Worm (Caenorhabditis elegans) whole organism, L1 larva: ENCODE data around the gene str-66.

Experiments
- C04F5.9 ChIP-seq: sonication (generic microtip); optimal IDR thresholded peaks from 2 replicates; lab custom pipeline; 2016; ENCODE audit warnings: missing genetic modification characterization, missing compliant biosample characterization
- C16A3.4 ChIP-seq: fragments of 150-350 bp; optimal IDR thresholded peaks from 2 replicates; lab custom pipeline; 2014; ENCODE audit warnings: missing biosample characterization, missing genetic modification characterization
- F16B12.6 ChIP-seq: fragments of 150-350 bp; optimal IDR thresholded peaks from 2 replicates; lab custom pipeline; 2014; ENCODE audit warnings: missing biosample characterization, missing genetic modification characterization
- Y116A8C.19 ChIP-seq: sonication (generic microtip); optimal IDR thresholded peaks from 2 replicates; lab custom pipeline; 2016; ENCODE audit warnings: missing compliant biosample characterization, missing genetic modification characterization, borderline replicate concordance
- aha-1 ChIP-seq: fragments of 150-350 bp; optimal IDR thresholded peaks from 2 replicates; lab custom pipeline; 2014; ENCODE audit warnings: missing biosample characterization, missing genetic modification characterization
- aly-2 ChIP-seq: fragments of 150-350 bp; optimal IDR thresholded peaks from 2 replicates; lab custom pipeline; 2014; ENCODE audit warnings: missing biosample characterization, missing genetic modification characterization
- ama-1 ChIP-seq: fragments of 150-350 bp; optimal IDR thresholded peaks from 2 replicates; lab custom pipeline; 2014
- ceh-8 ChIP-seq: fragments of 200-800 bp; sonication (Bioruptor generic); optimal IDR thresholded peaks from 2 replicates; lab custom pipeline; 2018; ENCODE audit warnings: mild to moderate bottlenecking, missing genetic modification characterization, moderate library complexity, missing compliant biosample characterization
- ceh-82 ChIP-seq, 3 experiments: fragments of 150-350 bp in 1 of 3; sonication (generic microtip) in 2 of 3; optimal IDR thresholded peaks; 2 replicates each; lab custom pipeline; 2014 to 2017; ENCODE audit warnings: missing biosample characterization in 3 of 3, missing genetic modification characterization in 3 of 3
- ceh-90 ChIP-seq: sonication (generic microtip); optimal IDR thresholded peaks from 2 replicates; lab custom pipeline; 2016; ENCODE audit warnings: missing genetic modification characterization, missing compliant biosample characterization
- ces-1 ChIP-seq: fragments of 150-350 bp; optimal IDR thresholded peaks from 2 replicates; lab custom pipeline; 2014; ENCODE audit warnings: missing biosample characterization, missing genetic modification reagents, missing genetic modification characterization
- dsc-1 ChIP-seq: sonication (generic microtip); optimal IDR thresholded peaks from 2 replicates; lab custom pipeline; 2016; ENCODE audit warnings: mild to moderate bottlenecking, missing genetic modification characterization, missing compliant biosample characterization
- efl-1 ChIP-seq, 4 experiments: fragments of 150-350 bp; optimal IDR thresholded peaks in 3 of 4; peaks in 1 of 4; 1 replicate in 1 of 4; 2 replicates in 3 of 4; lab custom pipeline; 2014; ENCODE audit warnings: missing biosample characterization in 2 of 4, missing genetic modification characterization in 2 of 4, missing genetic modification reagents in 2 of 4
- efl-3 ChIP-seq: fragments of 200-800 bp; sonication (Bioruptor generic); optimal IDR thresholded peaks from 2 replicates; lab custom pipeline; 2018; ENCODE audit warnings: mild to moderate bottlenecking, missing genetic modification characterization, missing compliant biosample characterization
- egl-13 ChIP-seq: sonication (generic microtip); optimal IDR thresholded peaks from 2 replicates; lab custom pipeline; 2016; ENCODE audit warnings: missing genotype, missing genetic modification reagents, missing genetic modification characterization, missing compliant biosample characterization
- egl-27 ChIP-seq, 2 experiments: fragments of 150-350 bp in 1 of 2; sonication (generic microtip); optimal IDR thresholded peaks; 3 replicates each; lab custom pipeline; 2017 to 2018; ENCODE audit warnings: missing biosample characterization in 2 of 2, missing genetic modification characterization in 2 of 2, missing genetic modification reagents in 2 of 2
- elt-2 ChIP-seq: sonication (generic microtip); optimal IDR thresholded peaks from 2 replicates; lab custom pipeline; 2016; ENCODE audit warnings: missing genetic modification characterization, mild to moderate bottlenecking, inconsistent platforms, missing compliant biosample characterization, missing genetic modification reagents
- fos-1 ChIP-seq: fragments of 150-350 bp; optimal IDR thresholded peaks from 2 replicates; lab custom pipeline; 2014; ENCODE audit warnings: missing biosample characterization, missing genetic modification characterization
- grh-1 ChIP-seq: fragments of 200-800 bp; sonication (Bioruptor generic); IDR thresholded peaks from 2 replicates; pipeline ENCODE4 v1.3.6; 2022; ENCODE audit warnings: missing genetic modification reagents, missing genetic modification characterization, missing compliant biosample characterization
- hlh-4 ChIP-seq: sonication (generic microtip); optimal IDR thresholded peaks from 2 replicates; lab custom pipeline; 2016; ENCODE audit warnings: mild to moderate bottlenecking, missing genetic modification characterization, missing compliant biosample characterization
- hpl-2 ChIP-seq: fragments of 150-350 bp; optimal IDR thresholded peaks from 2 replicates; lab custom pipeline; 2014; ENCODE audit warnings: missing biosample characterization, missing genetic modification reagents, missing genetic modification characterization
- lin-15B ChIP-seq: fragments of 150-350 bp; sonication (generic microtip); optimal IDR thresholded peaks from 3 replicates; lab custom pipeline; 2014; ENCODE audit warnings: missing biosample characterization, missing genetic modification characterization
- mab-9 ChIP-seq: fragments of 200-800 bp; sonication (Bioruptor generic); IDR thresholded peaks from 2 replicates; pipeline ENCODE4 v1.3.6; 2022; ENCODE audit warnings: missing genetic modification reagents, missing genetic modification characterization, missing compliant biosample characterization
- mdl-1 ChIP-seq, 2 experiments: fragments of 150-350 bp; optimal IDR thresholded peaks; 2 replicates each; lab custom pipeline; 2014 to 2017; ENCODE audit warnings: missing biosample characterization in 2 of 2, missing genetic modification characterization in 2 of 2, inconsistent platforms in 1 of 2
- mep-1 ChIP-seq: fragments of 150-350 bp; optimal IDR thresholded peaks from 2 replicates; lab custom pipeline; 2014; ENCODE audit warnings: missing biosample characterization, missing genetic modification characterization
- nhr-12 ChIP-seq: sonication (generic microtip); optimal IDR thresholded peaks from 2 replicates; lab custom pipeline; 2017; ENCODE audit warnings: missing biosample characterization, missing genetic modification characterization
- nhr-28 ChIP-seq: fragments of 150-350 bp; optimal IDR thresholded peaks from 2 replicates; lab custom pipeline; 2014; ENCODE audit warnings: missing biosample characterization, missing genetic modification characterization
- nhr-47 ChIP-seq: sonication (generic microtip); optimal IDR thresholded peaks from 2 replicates; lab custom pipeline; 2016; ENCODE audit warnings: mild to moderate bottlenecking, missing genetic modification characterization, moderate library complexity, missing compliant biosample characterization
- nhr-71 ChIP-seq: sonication (generic microtip); optimal IDR thresholded peaks from 2 replicates; lab custom pipeline; 2016; ENCODE audit warnings: mild to moderate bottlenecking, missing genetic modification characterization, moderate library complexity, missing compliant biosample characterization
- nhr-76 ChIP-seq: sonication (generic microtip); optimal IDR thresholded peaks from 2 replicates; lab custom pipeline; 2017; ENCODE audit warnings: missing biosample characterization, missing genetic modification characterization
- nhr-77 ChIP-seq: fragments of 150-350 bp; optimal IDR thresholded peaks from 2 replicates; lab custom pipeline; 2014; ENCODE audit warnings: missing biosample characterization, missing genetic modification characterization
- nhr-90 ChIP-seq: sonication (generic microtip); optimal IDR thresholded peaks from 2 replicates; lab custom pipeline; 2016; ENCODE audit warnings: mild to moderate bottlenecking, missing genetic modification characterization, missing compliant biosample characterization; ENCODE audit not compliant: poor library complexity
- pag-3 ChIP-seq: sonication (generic microtip); optimal IDR thresholded peaks from 2 replicates; lab custom pipeline; 2017; ENCODE audit warnings: missing genetic modification characterization, mild to moderate bottlenecking, missing compliant biosample characterization, antibody characterized with exemption, borderline replicate concordance; ENCODE audit not compliant: insufficient read depth
- pax-3 ChIP-seq: fragments of 200-800 bp; sonication (Bioruptor generic); optimal IDR thresholded peaks from 2 replicates; lab custom pipeline; 2018; ENCODE audit warnings: mild to moderate bottlenecking, missing genetic modification characterization, moderate library complexity, missing compliant biosample characterization
- sox-4 ChIP-seq: sonication (generic microtip); optimal IDR thresholded peaks from 2 replicates; lab custom pipeline; 2016; ENCODE audit warnings: missing genetic modification characterization, missing compliant biosample characterization
- sptf-1 ChIP-seq: fragments of 150-350 bp; optimal IDR thresholded peaks from 2 replicates; lab custom pipeline; 2014; ENCODE audit warnings: missing biosample characterization, missing genetic modification characterization
- tbx-2 ChIP-seq: sonication (generic microtip); optimal IDR thresholded peaks from 2 replicates; lab custom pipeline; 2016; ENCODE audit warnings: missing genetic modification characterization, missing compliant biosample characterization
- unc-130 ChIP-seq: fragments of 150-350 bp; optimal IDR thresholded peaks from 2 replicates; lab custom pipeline; 2017; ENCODE audit warnings: missing biosample characterization, missing genetic modification characterization, inconsistent platforms
- unc-86 ChIP-seq: sonication (generic microtip); optimal IDR thresholded peaks from 2 replicates; lab custom pipeline; 2016; ENCODE audit warnings: missing genetic modification characterization, missing compliant biosample characterization
- unc-98 ChIP-seq: fragments of 200-800 bp; sonication (Bioruptor generic); IDR thresholded peaks from 2 replicates; pipeline ENCODE4 v1.3.6; 2022; ENCODE audit warnings: missing genetic modification characterization, missing compliant biosample characterization
- vab-15 ChIP-seq: sonication (generic microtip); optimal IDR thresholded peaks from 2 replicates; lab custom pipeline; 2017; ENCODE audit warnings: missing genotype, mild to moderate bottlenecking, missing genetic modification characterization, missing compliant biosample characterization
- zag-1 ChIP-seq: fragments of 150-350 bp; optimal IDR thresholded peaks from 2 replicates; lab custom pipeline; 2014; ENCODE audit warnings: missing biosample characterization, missing genetic modification characterization
- zip-4 ChIP-seq: fragments of 200-800 bp; sonication (Bioruptor generic); optimal IDR thresholded peaks from 2 replicates; lab custom pipeline; 2018; ENCODE audit warnings: mild to moderate bottlenecking, missing genetic modification characterization, moderate library complexity, missing compliant biosample characterization
- ztf-11 ChIP-seq, 2 experiments: sonication (generic microtip); optimal IDR thresholded peaks; 2 replicates each; lab custom pipeline; 2016 to 2017; ENCODE audit warnings: missing genetic modification characterization in 2 of 2, missing biosample characterization in 1 of 2, missing compliant biosample characterization in 1 of 2

The str-66 gene

DNA sequence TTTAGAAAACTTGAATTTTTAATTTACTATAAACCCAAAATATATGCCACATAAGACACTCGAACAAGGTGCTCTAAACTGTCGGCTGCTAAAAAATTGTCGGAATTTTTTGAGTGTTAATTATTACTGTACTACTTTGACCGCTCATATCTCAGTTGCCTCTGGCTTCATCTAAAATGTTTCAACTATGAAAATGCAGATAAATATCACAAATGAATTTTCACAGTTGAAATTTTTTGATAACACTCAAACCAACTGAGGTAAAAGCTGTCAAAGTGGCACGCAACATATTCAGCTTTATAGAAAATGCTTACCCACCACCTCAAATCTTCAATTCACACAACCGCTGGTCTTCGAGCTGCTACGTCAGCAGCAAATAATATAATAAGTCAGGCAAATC is 15.3 kb downstream of the str-66 start, which contains the start of gene acs-21:
TSS of gene acs-21 (plus strand) at position 301 of the 400 bp plus-strand sequence.
- no peak for TF ChIP-seq unc-86 (tag; lab: Kevin White, UChicago)
- no peak for TF ChIP-seq mdl-1 (tag; optimal IDR thresholded peaks at IDR 0.05; lab: Kevin White, UChicago)
- no peak for TF ChIP-seq mep-1 (tag; lab: Kevin White, UChicago)

DNA sequence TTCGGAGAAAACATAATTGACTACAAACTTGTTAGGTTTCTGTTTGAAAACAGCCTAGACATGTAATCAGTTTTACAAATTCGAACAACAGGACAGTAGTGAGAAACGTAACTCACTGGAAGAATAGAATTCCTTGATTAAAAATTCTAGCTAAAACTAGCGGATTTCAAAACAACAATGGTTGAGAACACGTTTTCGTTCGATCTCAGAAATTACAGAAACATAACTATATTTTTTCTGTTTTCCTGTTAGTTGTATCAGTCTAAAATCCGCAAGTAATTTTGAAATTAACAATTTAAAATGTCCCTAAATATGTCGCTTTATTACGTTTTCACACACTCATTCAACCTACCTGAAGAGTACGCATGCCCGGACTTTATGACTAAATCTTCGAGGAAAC is 17.8 kb downstream of the str-66 start, which contains the start of gene srt-8:
TSS of gene srt-8 (plus strand) at position 301 of the 400 bp plus-strand sequence.
- TF ChIP-seq nhr-12 (tag; lab: Kevin White, UChicago) (no peak), ceh-8 (no peak), pax-3 (no peak), lin-15B (tag; lab: Kevin White, UChicago) (no peak), F16B12.6 (tag; lab: Kevin White, UChicago) (no peak), Y116A8C.19 (tag; lab: Kevin White, UChicago) (no peak), egl-13 (tag; lab: Kevin White, UChicago) (no peak), elt-2 (tag; lab: Kevin White, UChicago) (no peak), ama-1 (lab: Kevin White, UChicago) (no peak), sptf-1 (tag; lab: Kevin White, UChicago) (no peak), unc-130 (tag; lab: Kevin White, UChicago) (no peak), efl-3 (no peak), nhr-76 (tag; lab: Kevin White, UChicago) (no peak), C16A3.4 (tag; lab: Kevin White, UChicago) (no peak), fos-1 (tag; lab: Kevin White, UChicago) (no peak), hlh-4 (no peak)

ce11 chrV:3081471-3081870 is 22.6 kb downstream of the str-66 start, which contains the start of gene srt-7:
Gene srt-7, plus strand, starts transcription at chrV:3081771.
- no peak for TF ChIP-seq ceh-82 (tag; optimal IDR thresholded peaks at IDR 0.05; lab: Kevin White, UChicago)
- TF ChIP-seq pag-3 (tag; lab: Kevin White, UChicago), result no peak
- TF ChIP-seq nhr-28 (tag; lab: Kevin White, UChicago), result no peak
- TF ChIP-seq vab-15 (tag; lab: Kevin White, UChicago), result no peak
- no peak for TF ChIP-seq zip-4
- no peak for TF ChIP-seq nhr-71
- no peak for TF ChIP-seq aha-1
- no peak for TF ChIP-seq C04F5.9
- no peak for TF ChIP-seq nhr-12 (tag; lab: Kevin White, UChicago)
- no peak for TF ChIP-seq grh-1
- TF ChIP-seq ztf-11 (tag; optimal IDR thresholded peaks at IDR 0.05; lab: Kevin White, UChicago), result no peak
- TF ChIP-seq ceh-90 (tag; lab: Kevin White, UChicago), result no peak
- TF ChIP-seq unc-98 (GFP tag; lab: Robert Waterston, UW), result no peak
- TF ChIP-seq nhr-77 (tag; lab: Kevin White, UChicago), result no peak
- TF ChIP-seq efl-1 (optimal IDR thresholded peaks at IDR 0.05; lab: Kevin White, UChicago), result no peak
- no peak for TF ChIP-seq efl-1 (GFP tag; optimal IDR thresholded peaks at IDR 0.05 in 1 of 2; lab: Kevin White, UChicago)
- no peak for TF ChIP-seq sox-4 (tag; lab: Kevin White, UChicago)

DNA sequence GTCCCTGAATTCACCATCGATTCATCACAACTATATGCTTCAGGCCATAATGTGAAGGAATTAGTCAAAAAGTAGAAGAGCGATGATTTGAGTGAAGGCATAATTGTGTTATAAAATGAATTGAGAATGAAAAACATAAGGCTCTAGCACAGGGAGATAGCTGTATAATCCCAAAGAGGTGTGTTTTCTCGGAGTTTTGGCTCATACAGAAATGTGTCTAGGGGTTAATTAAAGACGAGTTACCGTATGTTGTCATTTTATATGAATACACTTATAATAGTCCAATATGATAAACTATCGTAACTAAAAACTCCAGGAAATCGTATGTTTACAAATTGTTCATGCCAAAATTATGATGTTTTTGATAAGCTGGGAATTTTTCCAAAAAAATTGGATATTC is 23.2 kb downstream of the str-66 start, which contains the start of gene srt-5:
TSS of gene srt-5 (minus strand) at position 101 of the 400 bp plus-strand sequence.
- TF ChIP-seq nhr-47 (tag; lab: Kevin White, UChicago) (no peak), nhr-76 (tag; lab: Kevin White, UChicago) (no peak), ces-1 (GFP tag; lab: Kevin White, UChicago) (no peak), C04F5.9 (no peak), zag-1 (tag; lab: Kevin White, UChicago) (no peak), hpl-2 (GFP tag; lab: Kevin White, UChicago) (no peak), dsc-1 (tag; lab: Kevin White, UChicago) (no peak), nhr-90 (tag; lab: Kevin White, UChicago) (no peak), egl-27 (tag; optimal IDR thresholded peaks at IDR 0.05; lab: Kevin White, UChicago) (no peak), tbx-2 (tag; lab: Kevin White, UChicago) (no peak), vab-15 (tag; lab: Kevin White, UChicago) (no peak), aly-2 (tag; lab: Kevin White, UChicago) (no peak), mab-9 (GFP tag; lab: Robert Waterston, UW) (no peak), unc-86 (tag; lab: Kevin White, UChicago) (no peak), mdl-1 (tag; optimal IDR thresholded peaks at IDR 0.05; lab: Kevin White, UChicago) (no peak), Y116A8C.19 (tag; lab: Kevin White, UChicago) (no peak), nhr-28 (tag; lab: Kevin White, UChicago) (no peak), unc-98 (GFP tag; lab: Robert Waterston, UW) (no peak), nhr-71 (no peak)
- TF ChIP-seq, all 84 proteins: peak for 0
